Worm (Caenorhabditis elegans) whole organism, L3 larva: ENCODE data around the gene Y45F10C.4.
A peak's percentile ranks its signal among the peaks of the same experiment; 100 is the strongest.

Experiments
- R02D3.7 ChIP-seq: fragments of 150-350 bp; optimal IDR thresholded peaks from 2 replicates; lab custom pipeline; 2014; ENCODE audit warnings: missing biosample characterization, missing genetic modification characterization
- ZK546.5 ChIP-seq: sonication (generic microtip); optimal IDR thresholded peaks from 2 replicates; lab custom pipeline; 2017; ENCODE audit warnings: missing biosample characterization, missing genetic modification characterization
- ceh-16 ChIP-seq: sonication (generic microtip); optimal IDR thresholded peaks from 2 replicates; lab custom pipeline; 2017; ENCODE audit warnings: missing biosample characterization, missing genetic modification characterization
- ceh-28 ChIP-seq: fragments of 150-350 bp; optimal IDR thresholded peaks from 2 replicates; lab custom pipeline; 2014; ENCODE audit warnings: missing biosample characterization, missing genetic modification reagents, missing genetic modification characterization
- ceh-9 ChIP-seq: sonication (generic microtip); optimal IDR thresholded peaks from 2 replicates; lab custom pipeline; 2018; ENCODE audit warnings: missing biosample characterization, missing genetic modification characterization
- elt-2 ChIP-seq: sonication (generic microtip); optimal IDR thresholded peaks from 2 replicates; lab custom pipeline; 2016; ENCODE audit warnings: missing genetic modification reagents, mild to moderate bottlenecking, missing genetic modification characterization, missing compliant biosample characterization
- fkh-10 ChIP-seq: sonication (generic microtip); optimal IDR thresholded peaks from 2 replicates; lab custom pipeline; 2017; ENCODE audit warnings: missing biosample characterization, missing genetic modification reagents, missing genetic modification characterization
- hmg-11 ChIP-seq: sonication (generic microtip); optimal IDR thresholded peaks from 2 replicates; lab custom pipeline; 2016; ENCODE audit warnings: missing genetic modification characterization, missing compliant biosample characterization
- lin-15B ChIP-seq: fragments of 150-350 bp; optimal IDR thresholded peaks from 2 replicates; lab custom pipeline; 2014; ENCODE audit warnings: missing biosample characterization, missing genetic modification characterization
- lin-39 ChIP-seq: fragments of 150-350 bp; optimal IDR thresholded peaks from 2 replicates; lab custom pipeline; 2018; ENCODE audit warnings: missing biosample characterization, missing genetic modification reagents, missing genetic modification characterization
- lsy-12 ChIP-seq: sonication (generic microtip); optimal IDR thresholded peaks from 2 replicates; lab custom pipeline; 2016; ENCODE audit warnings: mild to moderate bottlenecking, missing genetic modification characterization, missing compliant biosample characterization
- mdl-1 ChIP-seq: fragments of 150-350 bp; optimal IDR thresholded peaks from 2 replicates; lab custom pipeline; 2014; ENCODE audit warnings: missing biosample characterization, missing genetic modification characterization
- mml-1 ChIP-seq: fragments of 150-350 bp; sonication (generic microtip); optimal IDR thresholded peaks from 3 replicates; lab custom pipeline; 2014; ENCODE audit warnings: missing biosample characterization, missing genetic modification characterization
- nhr-237 ChIP-seq: fragments of 150-350 bp; optimal IDR thresholded peaks from 2 replicates; lab custom pipeline; 2014; ENCODE audit warnings: missing biosample characterization, missing genetic modification characterization
- nhr-67 ChIP-seq: fragments of 150-350 bp; optimal IDR thresholded peaks from 2 replicates; lab custom pipeline; 2014; ENCODE audit warnings: missing biosample characterization, missing genetic modification characterization
- pha-4 ChIP-seq: fragments of 150-350 bp; optimal IDR thresholded peaks from 2 replicates; lab custom pipeline; 2014; ENCODE audit warnings: missing biosample characterization, missing genetic modification reagents, missing genetic modification characterization
- skn-1 ChIP-seq: fragments of 150-350 bp; optimal IDR thresholded peaks from 2 replicates; lab custom pipeline; 2014; ENCODE audit warnings: missing biosample characterization, missing genetic modification characterization

Y45F10C.4 gene

DNA sequence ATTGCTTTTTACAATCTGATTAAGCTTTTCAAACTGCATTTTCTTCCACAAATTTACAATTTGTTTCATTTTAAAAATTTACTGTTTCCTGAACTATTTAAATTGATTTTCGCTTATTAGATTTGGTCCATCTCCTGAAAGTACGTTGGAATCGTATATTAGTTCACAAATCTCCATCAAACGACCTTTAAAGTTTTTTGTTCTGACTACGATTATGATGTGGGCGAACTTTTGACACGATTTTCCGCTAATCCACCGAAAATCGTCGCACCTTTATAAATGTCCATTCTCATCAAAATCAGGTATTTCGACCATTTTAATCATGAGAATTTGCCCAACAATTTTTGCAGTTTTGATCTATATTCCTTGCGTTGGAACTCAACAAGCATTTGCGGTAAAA is 40.5 kb downstream of the Y45F10C.4 start, which contains the start of gene C08F11.1:
Gene C08F11.1, plus strand, starts transcription at position 301 of the 400 bp plus-strand sequence.
- no peak for TF ChIP-seq nhr-237 (tag; lab: Kevin White, UChicago)
- no peak for TF ChIP-seq skn-1 (tag; lab: Kevin White, UChicago)
- TF ChIP-seq ceh-9 (tag; lab: Kevin White, UChicago), result no peak
- TF ChIP-seq elt-2 (tag; lab: Kevin White, UChicago), result no peak
- no peak for TF ChIP-seq mdl-1 (tag; lab: Kevin White, UChicago)
- no peak for TF ChIP-seq mml-1 (tag; lab: Kevin White, UChicago)
- no peak for TF ChIP-seq lin-15B
- TF ChIP-seq ZK546.5 (tag; lab: Kevin White, UChicago), result no peak
- TF ChIP-seq hmg-11 (tag; lab: Kevin White, UChicago), result no peak

DNA sequence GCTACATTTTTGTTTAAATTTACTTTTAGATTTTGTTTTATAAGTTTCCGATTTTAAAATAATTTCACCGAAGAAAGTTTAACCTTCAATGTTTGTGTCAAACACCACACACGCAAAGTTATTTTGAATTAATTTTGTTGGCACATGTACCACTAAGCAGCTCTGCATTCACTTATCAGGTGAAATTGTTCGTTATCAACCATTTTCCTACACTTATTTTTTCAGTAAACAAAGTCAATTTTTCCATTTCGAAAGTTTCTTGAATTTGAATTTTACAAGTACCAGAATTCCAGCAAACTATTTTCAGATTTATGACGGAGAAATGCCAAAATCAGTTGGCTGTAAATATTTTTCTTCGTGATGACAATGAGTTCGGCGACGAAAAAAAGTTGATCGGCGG is 44.8 kb downstream of the Y45F10C.4 start, which contains the start of gene C08F11.3:
Gene C08F11.3, plus strand, starts transcription at position 301 of the 400 bp plus-strand sequence.
- TF ChIP-seq ceh-16 (tag; lab: Kevin White, UChicago) (no peak), elt-2 (tag; lab: Kevin White, UChicago) (peak; percentile 15), lin-39 (tag; lab: Kevin White, UChicago) (no peak), pha-4 (tag; lab: Kevin White, UChicago) (peak; percentile 19), fkh-10 (GFP tag; lab: Kevin White, UChicago) (no peak), nhr-67 (no peak), ceh-28 (tag; lab: Kevin White, UChicago) (no peak), lsy-12 (no peak), R02D3.7 (tag; lab: Kevin White, UChicago) (no peak)
